Worm (Caenorhabditis elegans) whole organism, young adult: ENCODE measurements around the gene ZK809.1.

Experiments
- B0261.1 ChIP-seq: sonication (generic microtip); optimal IDR thresholded peaks from 2 replicates; lab custom pipeline; 2016; ENCODE audit warnings: mild to moderate bottlenecking, missing genetic modification characterization, moderate library complexity, missing compliant biosample characterization
- F22D6.2 ChIP-seq: sonication (generic microtip); optimal IDR thresholded peaks from 2 replicates; lab custom pipeline; 2016; ENCODE audit warnings: mild to moderate bottlenecking, missing genetic modification characterization, missing compliant biosample characterization
- F23B12.7 ChIP-seq: sonication (generic microtip); optimal IDR thresholded peaks from 2 replicates; lab custom pipeline; 2017; ENCODE audit warnings: missing genetic modification characterization, mild to moderate bottlenecking, missing compliant biosample characterization, antibody characterized with exemption, moderate library complexity; ENCODE audit not compliant: insufficient read depth
- F52B5.7 ChIP-seq: sonication (generic microtip); optimal IDR thresholded peaks from 2 replicates; lab custom pipeline; 2016; ENCODE audit warnings: mild to moderate bottlenecking, missing genetic modification characterization, missing compliant biosample characterization
- F57A8.1 ChIP-seq: fragments of 200-800 bp; sonication (Bioruptor generic); optimal IDR thresholded peaks from 2 replicates; lab custom pipeline; 2018; ENCODE audit warnings: mild to moderate bottlenecking, missing genetic modification characterization, moderate library complexity, missing compliant biosample characterization
- F57C9.4 ChIP-seq: sonication (generic microtip); optimal IDR thresholded peaks from 2 replicates; lab custom pipeline; 2017; ENCODE audit warnings: mild to moderate bottlenecking, missing genetic modification characterization, missing compliant biosample characterization
- K11D2.4 ChIP-seq: fragments of 200-800 bp; sonication (Bioruptor generic); IDR thresholded peaks from 2 replicates; pipeline ENCODE4 v1.3.6; 2022; ENCODE audit warnings: missing genetic modification reagents, missing genetic modification characterization, missing compliant biosample characterization
- Y53F4B.3 ChIP-seq: fragments of 200-800 bp; sonication (Bioruptor generic); IDR thresholded peaks from 2 replicates; pipeline ENCODE4 v1.3.6; 2022; ENCODE audit warnings: missing genetic modification reagents, missing genetic modification characterization, missing compliant biosample characterization
- Y53G8AR.9 ChIP-seq: fragments of 200-800 bp; sonication (Bioruptor generic); conservative IDR thresholded peaks from 2 replicates; pipeline ENCODE4 v1.3.6; 2022; ENCODE audit warnings: missing genetic modification reagents, missing genetic modification characterization, missing compliant biosample characterization
- Y79H2A.3 ChIP-seq: fragments of 200-800 bp; sonication (Bioruptor generic); conservative IDR thresholded peaks from 2 replicates; pipeline ENCODE4 v1.3.6; 2022; ENCODE audit warnings: missing genetic modification reagents, missing genetic modification characterization, missing compliant biosample characterization
- Y95B8A.8 ChIP-seq: fragments of 200-800 bp; sonication (Bioruptor generic); IDR thresholded peaks from 2 replicates; pipeline ENCODE4 v1.3.6; 2022; ENCODE audit warnings: missing genetic modification reagents, missing genetic modification characterization, missing compliant biosample characterization
- ama-1 ChIP-seq, 3 experiments: fragments of 150-350 bp in 1 of 3; sonication (generic microtip) in 2 of 3; optimal IDR thresholded peaks; 2 replicates each; lab custom pipeline; 2014 to 2018; ENCODE audit warnings: missing biosample characterization in 2 of 3, missing genetic modification characterization in 2 of 3, missing genetic modification reagents in 2 of 3
- aptf-2 ChIP-seq: fragments of 200-800 bp; sonication (Bioruptor generic); conservative IDR thresholded peaks from 2 replicates; pipeline ENCODE4 v1.3.6; 2022; ENCODE audit warnings: missing genetic modification reagents, missing genetic modification characterization, missing compliant biosample characterization
- attf-3 ChIP-seq: fragments of 200-800 bp; sonication (Bioruptor generic); conservative IDR thresholded peaks from 2 replicates; pipeline ENCODE4 v1.3.6; 2022; ENCODE audit warnings: missing genetic modification reagents, missing genetic modification characterization, missing compliant biosample characterization
- bed-1 ChIP-seq: fragments of 200-800 bp; sonication (Bioruptor generic); IDR thresholded peaks from 2 replicates; pipeline ENCODE4 v1.3.6; 2022; ENCODE audit warnings: missing genetic modification reagents, missing genetic modification characterization, missing compliant biosample characterization
- ccch-3 ChIP-seq: fragments of 200-800 bp; sonication (Bioruptor generic); optimal IDR thresholded peaks from 2 replicates; lab custom pipeline; 2018; ENCODE audit warnings: mild to moderate bottlenecking, missing genetic modification characterization, missing compliant biosample characterization
- ceh-27 ChIP-seq: fragments of 200-800 bp; sonication (Bioruptor generic); optimal IDR thresholded peaks from 2 replicates; lab custom pipeline; 2018; ENCODE audit warnings: mild to moderate bottlenecking, missing genetic modification characterization, moderate library complexity, missing compliant biosample characterization
- ceh-58 ChIP-seq: fragments of 200-800 bp; sonication (Bioruptor generic); IDR thresholded peaks from 2 replicates; pipeline ENCODE4 v1.3.6; 2022; ENCODE audit warnings: missing genetic modification characterization, missing compliant biosample characterization
- ceh-91 ChIP-seq: fragments of 200-800 bp; sonication (Bioruptor generic); IDR thresholded peaks from 2 replicates; pipeline ENCODE4 v1.3.6; 2022; ENCODE audit warnings: missing genetic modification reagents, missing genetic modification characterization, missing compliant biosample characterization
- dox-1 ChIP-seq: fragments of 200-800 bp; sonication (Bioruptor generic); IDR thresholded peaks from 2 replicates; pipeline ENCODE4 v1.3.6; 2022; ENCODE audit warnings: missing genetic modification reagents, missing genetic modification characterization, missing compliant biosample characterization
- dpff-1 ChIP-seq: sonication (generic microtip); optimal IDR thresholded peaks from 2 replicates; lab custom pipeline; 2017; ENCODE audit warnings: mild to moderate bottlenecking, missing genetic modification characterization, missing compliant biosample characterization
- egl-18 ChIP-seq: fragments of 200-800 bp; sonication (Bioruptor generic); IDR thresholded peaks from 2 replicates; pipeline ENCODE4 v1.3.6; 2022; ENCODE audit warnings: missing genetic modification reagents, missing genetic modification characterization, missing compliant biosample characterization
- ekl-4 ChIP-seq: fragments of 200-800 bp; sonication (Bioruptor generic); IDR thresholded peaks from 2 replicates; pipeline ENCODE4 v1.3.6; 2022; ENCODE audit warnings: missing genetic modification reagents, missing genetic modification characterization, missing compliant biosample characterization
- ets-4 ChIP-seq: fragments of 200-800 bp; sonication (Bioruptor generic); optimal IDR thresholded peaks from 2 replicates; lab custom pipeline; 2018; ENCODE audit warnings: mild to moderate bottlenecking, missing genetic modification characterization, missing compliant biosample characterization
- lin-35 ChIP-seq, 3 experiments: fragments of 150-350 bp in 2 of 3; sonication (generic microtip) in 1 of 3; optimal IDR thresholded peaks; 2 replicates each; lab custom pipeline; 2014 to 2018; ENCODE audit warnings: missing biosample characterization in 3 of 3, missing genetic modification characterization in 3 of 3, missing genetic modification reagents in 3 of 3
- lin-54 ChIP-seq: fragments of 200-800 bp; sonication (Bioruptor generic); optimal IDR thresholded peaks from 2 replicates; lab custom pipeline; 2018; ENCODE audit warnings: mild to moderate bottlenecking, missing genetic modification characterization, missing compliant biosample characterization
- lir-1 ChIP-seq: fragments of 200-800 bp; sonication (Bioruptor generic); conservative IDR thresholded peaks from 2 replicates; pipeline ENCODE4 v1.3.6; 2022; ENCODE audit warnings: missing genetic modification reagents, missing genetic modification characterization, missing compliant biosample characterization
- lsl-1 ChIP-seq: fragments of 200-800 bp; sonication (Bioruptor generic); optimal IDR thresholded peaks from 2 replicates; lab custom pipeline; 2018; ENCODE audit warnings: mild to moderate bottlenecking, missing genetic modification characterization, moderate library complexity, missing compliant biosample characterization
- madf-10 ChIP-seq: sonication (generic microtip); optimal IDR thresholded peaks from 2 replicates; lab custom pipeline; 2016; ENCODE audit warnings: mild to moderate bottlenecking, missing genetic modification characterization, missing compliant biosample characterization
- madf-6 ChIP-seq: fragments of 200-800 bp; sonication (Bioruptor generic); IDR thresholded peaks from 2 replicates; pipeline ENCODE4 v1.3.6; 2022; ENCODE audit warnings: missing genetic modification reagents, missing genetic modification characterization, missing compliant biosample characterization
- madf-8 ChIP-seq: fragments of 200-800 bp; sonication (Bioruptor generic); conservative IDR thresholded peaks from 2 replicates; pipeline ENCODE4 v1.3.6; 2022; ENCODE audit warnings: missing genetic modification reagents, missing genetic modification characterization, missing compliant biosample characterization
- mes-4 ChIP-seq: sonication (generic microtip); optimal IDR thresholded peaks from 2 replicates; lab custom pipeline; 2016; ENCODE audit warnings: missing genotype, missing genetic modification characterization, missing compliant biosample characterization
- mxl-1 ChIP-seq: sonication (generic microtip); optimal IDR thresholded peaks from 2 replicates; lab custom pipeline; 2016; ENCODE audit warnings: missing genetic modification characterization, missing compliant biosample characterization
- nfyb-1 ChIP-seq: fragments of 200-800 bp; sonication (Bioruptor generic); IDR thresholded peaks from 2 replicates; pipeline ENCODE4 v1.3.6; 2022; ENCODE audit warnings: missing genetic modification reagents, missing genetic modification characterization, missing compliant biosample characterization
- nhr-27 ChIP-seq: fragments of 200-800 bp; sonication (Bioruptor generic); optimal IDR thresholded peaks from 2 replicates; lab custom pipeline; 2018; ENCODE audit warnings: mild to moderate bottlenecking, missing genetic modification characterization, moderate library complexity, missing compliant biosample characterization
- nhr-80 ChIP-seq: sonication (generic microtip); optimal IDR thresholded peaks from 2 replicates; lab custom pipeline; 2016; ENCODE audit warnings: missing genetic modification characterization, missing compliant biosample characterization
- repo-1 ChIP-seq: sonication (generic microtip); optimal IDR thresholded peaks from 2 replicates; lab custom pipeline; 2017; ENCODE audit warnings: mild to moderate bottlenecking, missing genetic modification characterization, missing compliant biosample characterization
- sea-2 ChIP-seq: fragments of 200-800 bp; sonication (Bioruptor generic); IDR thresholded peaks from 2 replicates; pipeline ENCODE4 v1.3.6; 2022; ENCODE audit warnings: missing genetic modification characterization, missing compliant biosample characterization
- snpc-1.1 ChIP-seq: sonication (generic microtip); optimal IDR thresholded peaks from 2 replicates; lab custom pipeline; 2017; ENCODE audit warnings: missing genetic modification characterization, mild to moderate bottlenecking, missing compliant biosample characterization, antibody characterized with exemption, moderate library complexity, missing genotype, missing genetic modification reagents; ENCODE audit not compliant: insufficient read depth
- tbx-9 ChIP-seq: sonication (generic microtip); optimal IDR thresholded peaks from 2 replicates; lab custom pipeline; 2016; ENCODE audit warnings: borderline replicate concordance, missing genetic modification characterization, inconsistent platforms, missing compliant biosample characterization
- unc-62 ChIP-seq: fragments of 150-350 bp; optimal IDR thresholded peaks from 2 replicates; lab custom pipeline; 2014; ENCODE audit warnings: missing biosample characterization, missing genetic modification reagents, missing genetic modification characterization
- xnd-1 ChIP-seq: sonication (generic microtip); optimal IDR thresholded peaks from 2 replicates; lab custom pipeline; 2016; ENCODE audit warnings: missing genotype, missing genetic modification reagents, missing genetic modification characterization, missing compliant biosample characterization
- zfh-2 ChIP-seq: fragments of 200-800 bp; sonication (Bioruptor generic); conservative IDR thresholded peaks from 2 replicates; pipeline ENCODE4 v1.3.6; 2022; ENCODE audit warnings: missing genetic modification reagents, missing genetic modification characterization, missing compliant biosample characterization
- zim-3 ChIP-seq: sonication (generic microtip); optimal IDR thresholded peaks from 2 replicates; lab custom pipeline; 2017; ENCODE audit warnings: mild to moderate bottlenecking, missing genetic modification characterization, moderate library complexity, missing compliant biosample characterization
- ztf-6 ChIP-seq: fragments of 200-800 bp; sonication (Bioruptor generic); IDR thresholded peaks from 2 replicates; pipeline ENCODE4 v1.3.6; 2022; ENCODE audit warnings: missing genetic modification reagents, missing genetic modification characterization, missing compliant biosample characterization

Gene ZK809.1

ce11 chrIV:11641802-11642201, at the start of gene ZK809.1:
ZK809.1 (plus strand) TSS chrIV:11642102.
- no peak for TF ChIP-seq ztf-6 (GFP tag; lab: Robert Waterston, UW)
- no peak for TF ChIP-seq Y95B8A.8 (GFP tag; lab: Robert Waterston, UW)
- no peak for TF ChIP-seq mes-4 (tag; lab: Kevin White, UChicago)
- TF ChIP-seq nhr-27 = no peak
- no peak for TF ChIP-seq ceh-91
- TF ChIP-seq snpc-1.1 (tag; lab: Kevin White, UChicago) = no peak
- no peak for TF ChIP-seq ceh-27 (GFP tag; lab: Kevin White, UChicago)
- TF ChIP-seq ekl-4 (GFP tag; lab: Robert Waterston, UW) = no peak
- no peak for TF ChIP-seq Y53F4B.3 (GFP tag; lab: Robert Waterston, UW)
- TF ChIP-seq ama-1 (optimal IDR thresholded peaks at IDR 0.05; lab: Kevin White, UChicago) = no peak
- no peak for TF ChIP-seq ama-1 (GFP tag; optimal IDR thresholded peaks at IDR 0.05; lab: Kevin White, UChicago)
- no peak for TF ChIP-seq zfh-2 (GFP tag; lab: Robert Waterston, UW)
- no peak for TF ChIP-seq unc-62
- no peak for TF ChIP-seq dpff-1 (tag; lab: Kevin White, UChicago)
- no peak for TF ChIP-seq repo-1 (tag; lab: Kevin White, UChicago)
- TF ChIP-seq K11D2.4 (GFP tag; lab: Robert Waterston, UW) = no peak
- no peak for TF ChIP-seq zim-3 (tag; lab: Kevin White, UChicago)
- TF ChIP-seq, all 124 proteins: peak for 0

- TF ChIP-seq bed-1 (GFP tag; lab: Robert Waterston, UW) (no peak), F57C9.4 (tag; lab: Kevin White, UChicago) (no peak), Y53G8AR.9 (GFP tag; lab: Robert Waterston, UW) (no peak), nhr-80 (no peak), F57A8.1 (GFP tag; lab: Kevin White, UChicago) (no peak), zfh-2 (GFP tag; lab: Robert Waterston, UW) (no peak), madf-10 (tag; lab: Kevin White, UChicago) (no peak), aptf-2 (no peak), ets-4 (GFP tag; lab: Kevin White, UChicago) (no peak), lir-1 (GFP tag; lab: Robert Waterston, UW) (no peak)
Measured at ce11 chrIV:11592165-11592564, 49.7 kb upstream of the ZK809.1 start, which contains the start of gene spe-36. spe-36 (minus strand) TSS chrIV:11592265.

ce11 chrIV:11592820-11593219, 49.1 kb upstream of the ZK809.1 start:
- TF ChIP-seq nhr-27 = no peak
- TF ChIP-seq Y79H2A.3 (GFP tag; lab: Robert Waterston, UW) = no peak
- no peak for TF ChIP-seq Y53G8AR.9 (GFP tag; lab: Robert Waterston, UW)
- no peak for TF ChIP-seq dox-1 (GFP tag; lab: Robert Waterston, UW)
- TF ChIP-seq madf-8 = no peak
- TF ChIP-seq F23B12.7 = peak; percentile 27
- no peak for TF ChIP-seq nhr-80
- no peak for TF ChIP-seq sea-2 (GFP tag; lab: Robert Waterston, UW)
- TF ChIP-seq egl-18 = no peak
- no peak for TF ChIP-seq ccch-3 (GFP tag; lab: Kevin White, UChicago)
- no peak for TF ChIP-seq Y95B8A.8 (GFP tag; lab: Robert Waterston, UW)
- TF ChIP-seq tbx-9 (tag; lab: Kevin White, UChicago) = no peak
- TF ChIP-seq nfyb-1 (GFP tag; lab: Robert Waterston, UW) = 0 out of 2 replicates have a peak, but pooled peaks have one; percentile 27
- TF ChIP-seq ceh-58 (GFP tag; lab: Robert Waterston, UW) = no peak
- no peak for TF ChIP-seq lin-54
- peak in 1 of 3 experiments; percentile 57 for TF ChIP-seq lin-35 (GFP tag; optimal IDR thresholded peaks at IDR 0.05; lab: Kevin White, UChicago)
- TF ChIP-seq lsl-1 (GFP tag; lab: Kevin White, UChicago) = no peak
- no peak for TF ChIP-seq B0261.1 (tag; lab: Kevin White, UChicago)
- no peak for TF ChIP-seq mxl-1 (tag; lab: Kevin White, UChicago)
- TF ChIP-seq xnd-1 = no peak
- TF ChIP-seq F22D6.2 (tag; lab: Kevin White, UChicago) = no peak
- no peak for TF ChIP-seq attf-3
- no peak for TF ChIP-seq F52B5.7 (tag; lab: Kevin White, UChicago)
- no peak for TF ChIP-seq ama-1 (optimal IDR thresholded peaks at IDR 0.05; lab: Kevin White, UChicago)
- peak in 1 of 2 experiments; percentile 28 for TF ChIP-seq ama-1 (GFP tag; optimal IDR thresholded peaks at IDR 0.05; lab: Kevin White, UChicago)
- no peak for TF ChIP-seq zfh-2 (GFP tag; lab: Robert Waterston, UW)
- peak; percentile 42; the same call in 1 of the 2 replicates for TF ChIP-seq madf-6 (GFP tag; lab: Robert Waterston, UW)
